Fruit fly (Drosophila melanogaster) whole organism, wandering third instar larva: ENCODE measurements around the gene CG32071.

Source experiments
- Abd-B ChIP-seq: fragments of >200 bp; optimal IDR thresholded peaks from 2 replicates; lab custom pipeline; 2017; ENCODE audit warnings: missing biosample characterization, missing genetic modification characterization
- CG32264 ChIP-seq: fragments of 200-800 bp; sonication (Bioruptor generic); optimal IDR thresholded peaks from 2 replicates; lab custom pipeline; 2016; ENCODE audit warnings: missing biosample characterization, missing genetic modification characterization
- CrebA ChIP-seq: fragments of 200-800 bp; sonication (Bioruptor generic); optimal IDR thresholded peaks from 2 replicates; lab custom pipeline; 2016; ENCODE audit warnings: missing biosample characterization, mild to moderate bottlenecking, missing genetic modification characterization, borderline replicate concordance
- Dfd ChIP-seq: fragments of >200 bp; optimal IDR thresholded peaks from 2 replicates; lab custom pipeline; 2017; ENCODE audit warnings: missing biosample characterization, missing genetic modification characterization
- HLH106 ChIP-seq: fragments of 200-800 bp; optimal IDR thresholded peaks from 3 replicates; lab custom pipeline; 2019; ENCODE audit warnings: missing biosample characterization, mild to moderate bottlenecking, missing genetic modification characterization, moderate library complexity
- Hnf4 ChIP-seq: fragments of 200-800 bp; sonication (Bioruptor generic); optimal IDR thresholded peaks from 2 replicates; lab custom pipeline; 2016; ENCODE audit warnings: missing biosample characterization, mild to moderate bottlenecking, missing genetic modification characterization
- Hr78 ChIP-seq: fragments of >200 bp; optimal IDR thresholded peaks from 2 replicates; lab custom pipeline; 2017; ENCODE audit warnings: missing biosample characterization, missing genetic modification characterization
- Mio ChIP-seq: sonication (Bioruptor generic); optimal IDR thresholded peaks from 2 replicates; lab custom pipeline; 2016; ENCODE audit warnings: missing biosample characterization, missing genetic modification characterization
- N ChIP-seq: fragments of >200 bp; optimal IDR thresholded peaks from 2 replicates; lab custom pipeline; 2018; ENCODE audit warnings: missing biosample characterization, missing external identifiers, missing genetic modification characterization
- OdsH ChIP-seq: fragments of 200-800 bp; sonication (Bioruptor generic); optimal IDR thresholded peaks from 2 replicates; lab custom pipeline; 2016; ENCODE audit warnings: missing biosample characterization, mild to moderate bottlenecking, missing genetic modification characterization
- Sp1 ChIP-seq: fragments of 200-800 bp; sonication (Bioruptor generic); optimal IDR thresholded peaks from 3 replicates; lab custom pipeline; 2019; ENCODE audit warnings: missing biosample characterization, mild to moderate bottlenecking, missing genetic modification characterization, moderate library complexity
- Vsx2 ChIP-seq: fragments of 200-300, 225-300 bp; sonication (Bioruptor generic); optimal IDR thresholded peaks from 2 replicates; lab custom pipeline; 2018; ENCODE audit warnings: missing biosample characterization, missing genetic modification characterization; ENCODE audit not compliant: partially characterized antibody
- dl ChIP-seq, 2 experiments: fragments of 175-275, 200-275 bp in 1 of 2; fragments of 200-275 bp in 1 of 2; sonication (Bioruptor generic); optimal IDR thresholded peaks; lab custom pipeline; 2018; ENCODE audit warnings: mild to moderate bottlenecking in 2 of 2, missing biosample characterization in 2 of 2, missing genetic modification characterization in 2 of 2, moderate library complexity in 2 of 2; ENCODE audit not compliant: partially characterized antibody in 2 of 2, insufficient read depth in 1 of 2
- dmrt93B ChIP-seq: fragments of 200-800 bp; sonication (Bioruptor generic); optimal IDR thresholded peaks from 2 replicates; lab custom pipeline; 2018; ENCODE audit warnings: missing biosample characterization, mild to moderate bottlenecking, missing genetic modification characterization
- h ChIP-seq: fragments of 200-800 bp; sonication (Bioruptor generic); optimal IDR thresholded peaks from 3 replicates; lab custom pipeline; 2016; ENCODE audit warnings: missing biosample characterization, mild to moderate bottlenecking, missing genetic modification characterization
- jim ChIP-seq: fragments of 175-275, 200-325 bp; sonication (Bioruptor generic); optimal IDR thresholded peaks from 2 replicates; lab custom pipeline; 2016; ENCODE audit warnings: missing biosample characterization, mild to moderate bottlenecking, missing genetic modification characterization
- lola ChIP-seq: fragments of >200 bp; optimal IDR thresholded peaks from 2 replicates; lab custom pipeline; 2017; ENCODE audit warnings: missing biosample characterization, missing genetic modification characterization
- psq ChIP-seq: fragments of 200-800 bp; sonication (Bioruptor generic); optimal IDR thresholded peaks from 3 replicates; lab custom pipeline; 2017; ENCODE audit warnings: missing biosample characterization, mild to moderate bottlenecking, missing genetic modification characterization, moderate library complexity
- rgr ChIP-seq: fragments of 200-800 bp; sonication (Bioruptor generic); optimal IDR thresholded peaks from 3 replicates; lab custom pipeline; 2016; ENCODE audit warnings: missing biosample characterization, mild to moderate bottlenecking, missing genetic modification characterization
- tai ChIP-seq: sonication (Bioruptor generic); optimal IDR thresholded peaks from 2 replicates; lab custom pipeline; 2016; ENCODE audit warnings: missing biosample characterization, missing genetic modification characterization

Gene CG32071

dm6 chr3L:11053843-11054242 is 49.8 kb downstream of the CG32071 start, which contains the start of gene CG7888:
Gene CG7888, plus strand, starts transcription at chr3L:11054035.
- no peak for TF ChIP-seq dl (GFP tag; optimal IDR thresholded peaks at IDR 0.05; lab: Kevin White, UChicago; ENCODE audit: insufficient read depth in 1 of 2, partially characterized antibody in 2 of 2)
- TF ChIP-seq tai (GFP tag; lab: Kevin White, UChicago), result no peak
- TF ChIP-seq Hnf4 (GFP tag; lab: Kevin White, UChicago), result no peak
- TF ChIP-seq psq (GFP tag; lab: Kevin White, UChicago), result no peak
- TF ChIP-seq Sp1, result no peak
- TF ChIP-seq dmrt93B (GFP tag; lab: Kevin White, UChicago), result no peak
- no peak for TF ChIP-seq Dfd (GFP tag; lab: Kevin White, UChicago)
- no peak for TF ChIP-seq lola (GFP tag; lab: Kevin White, UChicago)
- no peak for TF ChIP-seq CrebA (GFP tag; lab: Kevin White, UChicago)
- no peak for TF ChIP-seq Mio (GFP tag; lab: Kevin White, UChicago)
- TF ChIP-seq HLH106 (tag; lab: Kevin White, UChicago), result no peak
- TF ChIP-seq Abd-B, result no peak
- TF ChIP-seq Vsx2 (GFP tag; lab: Kevin White, UChicago), result no peak
- TF ChIP-seq OdsH (GFP tag; lab: Kevin White, UChicago), result no peak
- TF ChIP-seq h (GFP tag; lab: Kevin White, UChicago), result no peak
- no peak for TF ChIP-seq jim (GFP tag; lab: Kevin White, UChicago)
- TF ChIP-seq Hr78 (GFP tag; lab: Kevin White, UChicago), result no peak
- no peak for TF ChIP-seq CG32264 (GFP tag; lab: Kevin White, UChicago)
- no peak for TF ChIP-seq rgr
- no peak for TF ChIP-seq N (GFP tag; lab: Kevin White, UChicago)
- TF ChIP-seq, all 38 proteins: peak for 0
